Worm (Caenorhabditis elegans): ENCODE data around the gene T04F8.7.

DNA sequence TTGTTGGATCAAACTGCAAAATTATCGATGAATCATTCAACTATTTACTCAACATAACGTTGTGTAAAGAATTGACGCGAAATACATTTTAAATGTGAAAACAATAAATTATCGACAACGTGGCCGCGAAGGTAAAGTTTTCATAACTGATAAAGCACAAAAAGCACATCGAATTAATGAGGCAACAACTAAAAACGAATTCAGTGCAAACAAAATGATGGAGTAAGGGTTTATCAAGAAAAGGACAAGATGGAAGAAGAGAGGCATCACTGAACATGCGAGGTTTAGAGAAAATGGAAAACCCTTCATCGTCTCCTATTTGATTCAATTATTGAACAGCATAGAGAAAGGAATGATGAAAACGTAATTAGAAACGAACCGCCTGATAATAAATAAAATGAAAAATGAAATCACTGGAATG, 43.0 kb upstream of the T04F8.7 start, which contains the start of gene D1053.4:
- TF ChIP-seq nhr-237 (tag; optimal IDR thresholded peaks at IDR 0.05) (no peak), ceh-32 (tag; optimal IDR thresholded peaks at IDR 0.05; ENCODE audit: poor library complexity) (no peak), lin-13 (GFP tag; optimal IDR thresholded peaks at IDR 0.05) (no peak), fos-1 (tag; optimal IDR thresholded peaks at IDR 0.05) (no peak)
